Worm (Caenorhabditis elegans): ENCODE measurements around the gene eng-1.

- TF ChIP-seq W03F9.2 (tag; optimal IDR thresholded peaks at IDR 0.05) (no peak), him-1 (tag; optimal IDR thresholded peaks at IDR 0.05) (no peak)
Measured at ce11 chrIII:5874664-5875417, 6.5 kb upstream of the eng-1 start.
